Fruit fly (Drosophila melanogaster) S2 (cell line): ENCODE results near the gene CG7632.

ENCODE experiments used
- CG8478 ChIP-seq: fragments of >200 bp; optimal IDR thresholded peaks from 2 replicates; lab custom pipeline; 2018
- CTCF ChIP-seq, 2 experiments: fragments of >200 bp; optimal IDR thresholded peaks; 2 replicates each; lab custom pipeline; 2018

- TF ChIP-seq CTCF (optimal IDR thresholded peaks at IDR 0.05; lab: Kevin White, UChicago) (no peak), CG8478 (lab: Kevin White, UChicago) (no peak)
Measured at dm6 chr3L:21347197-21347831, 42.8 kb downstream of the CG7632 start.
